Fruit fly (Drosophila melanogaster) whole organism: ENCODE measurements around the gene Rab8.
A peak's percentile ranks its signal among the peaks of the same experiment; 100 is the strongest.

Experiments used
- CG8478 ChIP-seq: fragments of >200 bp; optimal IDR thresholded peaks from 2 replicates; lab custom pipeline; 2018; ENCODE audit warnings: inconsistent platforms
- Dll ChIP-seq: fragments of >200 bp; optimal IDR thresholded peaks from 2 replicates; lab custom pipeline; 2017
- EcR ChIP-seq, 2 experiments: fragments of >200 bp; optimal IDR thresholded peaks; 2 replicates each; lab custom pipeline; 2017; ENCODE audit warnings: missing biosample characterization in 2 of 2, missing genetic modification characterization in 2 of 2, missing genetic modification reagents in 2 of 2
- pan ChIP-seq: fragments of >200 bp; optimal IDR thresholded peaks from 2 replicates; lab custom pipeline; 2017
- psq ChIP-seq: fragments of >200 bp; optimal IDR thresholded peaks from 2 replicates; lab custom pipeline; 2017
- usp ChIP-seq: fragments of >200 bp; optimal IDR thresholded peaks from 2 replicates; lab custom pipeline; 2017; ENCODE audit warnings: missing biosample characterization, missing genetic modification characterization, mixed read lengths

The Rab8 gene

DNA sequence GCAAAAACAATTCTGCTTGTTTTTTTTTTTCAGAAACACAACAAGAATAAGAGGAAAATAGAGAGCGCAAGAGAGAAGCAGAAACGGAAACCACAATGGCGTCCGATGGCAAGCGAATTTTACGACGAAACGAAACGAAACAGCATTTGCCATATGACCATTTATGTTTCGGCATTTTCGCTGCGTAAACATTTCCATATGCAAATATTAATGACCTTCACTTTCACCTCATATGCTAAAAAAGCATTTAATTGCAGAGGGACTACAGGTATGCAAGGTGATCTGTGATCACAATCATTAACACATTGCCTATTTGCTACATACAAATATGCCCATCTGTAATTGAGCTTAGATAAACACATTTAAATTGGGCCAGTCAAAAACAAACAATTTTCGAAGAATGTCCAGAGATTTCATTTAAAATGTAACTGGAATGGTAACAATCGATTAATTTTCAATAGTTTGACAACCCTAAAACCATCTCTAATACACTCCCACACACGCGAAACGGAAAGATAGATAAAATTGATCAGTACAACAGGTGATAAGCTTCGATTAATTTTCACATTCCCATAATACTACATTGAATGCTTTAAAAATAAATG is 35.4 kb upstream of the Rab8 start:
- TF ChIP-seq EcR (GFP tag; optimal IDR thresholded peaks at IDR 0.05; lab: Kevin White, UChicago) (no peak), psq (lab: Kevin White, UChicago) (no peak), usp (no peak), Dll (lab: Kevin White, UChicago) (no peak), CG8478 (lab: Kevin White, UChicago) (no peak), pan (lab: Kevin White, UChicago) (no peak)

DNA sequence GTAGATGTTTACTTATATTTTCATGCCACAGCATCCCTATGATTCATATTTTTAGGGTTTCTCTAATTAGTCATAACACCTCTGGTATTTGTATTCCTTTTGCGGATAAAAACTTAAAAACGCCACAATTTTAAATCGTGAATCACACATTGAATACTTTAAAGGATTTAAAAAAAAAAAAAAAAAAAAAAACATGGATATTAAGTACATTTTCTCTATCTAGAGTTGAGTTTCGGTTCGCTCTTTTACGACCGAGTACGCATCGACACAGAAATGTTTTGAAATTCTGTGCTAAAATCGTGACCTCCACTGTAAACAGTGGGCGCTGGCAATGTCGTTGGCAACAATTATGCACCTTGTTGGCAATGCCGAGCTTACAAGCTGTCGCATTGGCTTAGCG is 34.5 kb upstream of the Rab8 start:
- TF ChIP-seq psq (lab: Kevin White, UChicago) (no peak), pan (lab: Kevin White, UChicago) (no peak), CG8478 (lab: Kevin White, UChicago) (no peak), EcR (GFP tag; optimal IDR thresholded peaks at IDR 0.05; lab: Kevin White, UChicago) (no peak), usp (no peak), Dll (lab: Kevin White, UChicago) (no peak)

DNA sequence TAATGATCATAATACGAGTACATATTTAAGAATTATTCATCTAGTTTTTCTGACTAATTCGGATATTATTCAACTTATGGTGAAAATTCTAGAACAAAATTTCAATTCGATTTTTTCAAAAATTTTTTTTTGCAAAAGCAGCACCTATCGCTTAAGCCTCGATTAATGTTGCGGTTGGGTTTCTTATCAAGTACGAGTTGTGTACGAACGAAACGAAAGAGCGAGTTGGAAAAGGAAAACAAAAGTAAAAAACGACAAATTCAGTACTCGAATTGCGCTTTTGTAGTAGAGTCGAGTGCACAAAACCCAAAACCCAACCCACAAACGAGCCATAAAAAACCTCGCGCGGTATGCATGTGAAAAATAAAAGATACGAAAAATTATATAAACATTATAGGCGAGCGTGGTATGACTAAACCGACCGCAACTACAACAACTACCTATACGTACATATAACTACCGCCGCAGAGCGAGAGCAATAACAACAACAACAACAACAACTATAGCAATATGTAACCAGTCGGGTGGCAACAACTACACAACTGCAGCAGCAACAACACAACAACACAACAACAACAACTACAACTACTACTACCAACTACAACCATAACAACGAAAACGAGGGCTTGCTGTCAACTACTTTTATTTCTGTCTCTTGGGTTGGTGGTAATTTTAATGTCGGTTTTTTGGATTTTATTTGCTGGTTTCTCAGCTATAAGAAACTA is 33.7 kb upstream of the Rab8 start:
- TF ChIP-seq CG8478 (lab: Kevin White, UChicago), result no peak
- TF ChIP-seq EcR (GFP tag; optimal IDR thresholded peaks at IDR 0.05; lab: Kevin White, UChicago), result no peak
- no peak for TF ChIP-seq pan (lab: Kevin White, UChicago)
- TF ChIP-seq Dll (lab: Kevin White, UChicago), result no peak
- no peak for TF ChIP-seq usp
- no peak for TF ChIP-seq psq (lab: Kevin White, UChicago)

DNA sequence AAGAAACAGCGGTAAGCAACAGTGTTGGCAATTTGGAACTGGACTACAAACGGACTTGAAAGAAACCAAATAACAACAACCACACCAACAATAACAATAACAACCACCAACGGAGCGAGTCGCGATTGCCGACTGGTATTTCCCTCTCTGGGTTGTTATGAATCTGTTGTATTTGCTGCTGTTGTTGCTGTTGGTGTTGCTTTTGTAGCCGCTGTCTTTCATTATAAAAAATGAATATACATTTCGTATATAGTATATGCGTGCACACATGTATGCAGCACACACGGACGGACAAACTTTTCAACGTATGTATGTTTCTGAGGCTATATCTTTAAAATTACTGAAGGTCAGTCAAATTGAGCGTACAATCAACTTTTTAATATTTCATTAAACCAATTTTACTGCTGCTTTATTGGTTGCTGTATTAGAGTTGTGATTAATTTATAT is 32.5 kb upstream of the Rab8 start:
- TF ChIP-seq psq (lab: Kevin White, UChicago) (no peak), CG8478 (lab: Kevin White, UChicago) (no peak), usp (no peak), Dll (lab: Kevin White, UChicago) (no peak), EcR (GFP tag; optimal IDR thresholded peaks at IDR 0.05; lab: Kevin White, UChicago) (no peak)

DNA sequence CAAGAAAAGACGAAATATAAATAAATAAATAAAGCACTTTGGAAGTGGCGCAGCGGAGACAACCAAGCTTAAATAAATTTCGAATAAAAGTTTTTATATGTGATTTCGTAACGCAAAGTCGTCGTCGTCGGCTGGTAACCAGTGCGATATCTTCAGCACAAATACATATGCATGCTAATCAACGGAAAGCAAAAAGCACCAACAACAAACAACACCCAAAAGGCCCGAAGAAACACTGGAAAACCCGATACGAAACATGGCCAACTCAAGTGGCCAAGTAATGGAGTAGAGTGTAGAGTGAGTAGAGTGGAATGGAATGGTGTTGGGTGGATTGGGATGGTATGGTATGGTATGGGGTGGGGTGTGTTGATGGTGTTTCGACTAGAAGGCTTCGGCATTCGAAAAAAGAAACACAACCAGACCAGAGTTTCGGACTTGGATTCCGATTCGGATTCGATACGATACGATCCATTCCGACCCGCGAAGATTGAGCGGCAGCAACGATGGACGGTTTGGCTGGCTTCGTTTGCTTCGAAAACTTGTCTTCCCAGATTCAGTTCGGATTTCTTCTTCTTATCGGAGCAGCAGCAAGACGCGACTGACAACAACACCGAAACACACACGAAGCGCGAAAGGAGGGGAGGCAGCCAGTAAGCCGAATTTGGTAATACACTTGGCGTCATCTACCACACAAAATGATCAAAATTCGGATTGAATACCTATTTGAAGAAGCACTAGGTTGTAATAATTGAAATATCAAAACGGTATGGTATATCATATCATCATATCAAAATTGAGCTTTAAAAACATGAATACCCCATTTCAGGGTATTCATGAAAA is 31.9 kb upstream of the Rab8 start:
- TF ChIP-seq EcR (GFP tag; optimal IDR thresholded peaks at IDR 0.05; lab: Kevin White, UChicago) (no peak), Dll (lab: Kevin White, UChicago) (no peak), CG8478 (lab: Kevin White, UChicago) (no peak), psq (lab: Kevin White, UChicago) (no peak), pan (lab: Kevin White, UChicago) (no peak), usp (no peak)

DNA sequence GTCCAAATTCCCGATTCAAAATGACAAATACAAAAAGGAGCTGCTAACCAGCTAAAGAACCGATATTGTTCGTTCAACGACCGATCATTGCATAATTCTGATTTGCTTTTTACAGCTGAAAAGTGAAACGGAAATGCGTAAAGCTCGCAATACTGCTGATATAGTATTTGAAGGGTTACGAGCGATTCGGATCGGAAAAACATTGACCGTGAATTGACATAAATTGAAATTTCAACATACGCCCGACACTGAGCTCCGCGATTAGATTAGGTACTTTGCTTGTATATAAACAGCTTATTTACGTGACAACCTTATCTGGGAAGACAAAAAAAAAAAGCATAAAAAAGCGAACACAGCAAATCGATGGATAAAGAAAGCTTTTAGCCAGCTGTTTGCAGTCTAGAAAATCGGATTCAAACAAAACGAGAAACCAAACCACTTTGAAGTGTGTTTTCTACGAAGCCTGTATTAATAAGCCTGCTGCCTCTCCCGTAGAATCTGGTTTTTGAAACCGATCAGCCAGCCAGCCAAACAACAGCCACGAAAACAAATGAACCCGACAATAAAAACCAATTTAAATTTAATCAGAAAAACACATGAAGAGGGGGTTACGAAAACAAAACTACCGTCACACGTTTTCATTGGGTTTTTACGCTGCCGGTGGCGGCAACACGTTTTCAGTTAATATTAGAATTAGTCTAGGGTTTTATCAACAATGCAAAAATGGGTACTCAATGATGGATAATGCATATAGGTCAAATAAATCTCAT is 30.8 kb upstream of the Rab8 start:
- TF ChIP-seq Dll (lab: Kevin White, UChicago) (no peak), CG8478 (lab: Kevin White, UChicago) (no peak), EcR (GFP tag; optimal IDR thresholded peaks at IDR 0.05; lab: Kevin White, UChicago) (no peak), usp (no peak), psq (lab: Kevin White, UChicago) (no peak), pan (lab: Kevin White, UChicago) (no peak)

DNA sequence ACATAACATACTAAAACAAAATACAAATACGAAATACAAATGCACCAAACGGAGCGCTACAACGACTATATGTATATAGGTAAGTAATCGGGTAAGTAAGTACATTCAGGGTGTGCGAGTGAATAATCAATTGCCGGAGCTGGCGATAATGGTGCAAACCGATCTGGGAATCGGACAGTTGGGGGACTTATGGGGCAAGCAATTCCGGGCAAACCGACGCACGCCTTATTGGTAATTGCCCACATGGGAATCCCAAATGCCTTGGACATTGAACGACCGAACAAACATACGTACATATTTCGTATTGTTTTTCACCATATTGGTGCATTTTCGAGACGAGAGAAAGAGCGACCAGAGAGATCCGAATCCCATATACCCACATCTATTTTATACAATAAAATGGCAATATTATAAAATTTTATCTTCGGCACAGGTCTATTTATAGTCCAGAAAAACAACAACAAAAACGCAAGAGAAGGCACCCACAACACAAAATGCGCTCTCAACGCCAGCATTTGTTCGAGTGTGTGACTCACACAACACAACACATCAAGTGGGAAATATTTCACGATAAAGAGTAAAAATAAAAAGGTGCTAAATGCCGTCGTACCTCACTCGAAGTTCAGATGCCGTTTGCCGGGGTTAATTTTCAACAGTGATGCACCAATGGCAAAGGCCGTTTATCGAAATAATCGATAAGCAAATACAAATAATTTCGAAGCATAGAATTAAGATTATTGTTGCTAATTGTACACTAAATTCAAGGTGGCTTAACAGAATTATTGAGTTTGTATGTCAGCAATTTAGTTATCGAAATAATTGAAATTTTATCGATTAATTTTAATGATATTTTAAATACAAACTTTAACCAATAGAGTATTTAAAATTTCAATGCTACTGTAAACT is 29.6 kb upstream of the Rab8 start:
- TF ChIP-seq CG8478 (lab: Kevin White, UChicago) (no peak), pan (lab: Kevin White, UChicago) (no peak), psq (lab: Kevin White, UChicago) (no peak), usp (no peak), Dll (lab: Kevin White, UChicago) (no peak), EcR (GFP tag; optimal IDR thresholded peaks at IDR 0.05; lab: Kevin White, UChicago) (no peak)

DNA sequence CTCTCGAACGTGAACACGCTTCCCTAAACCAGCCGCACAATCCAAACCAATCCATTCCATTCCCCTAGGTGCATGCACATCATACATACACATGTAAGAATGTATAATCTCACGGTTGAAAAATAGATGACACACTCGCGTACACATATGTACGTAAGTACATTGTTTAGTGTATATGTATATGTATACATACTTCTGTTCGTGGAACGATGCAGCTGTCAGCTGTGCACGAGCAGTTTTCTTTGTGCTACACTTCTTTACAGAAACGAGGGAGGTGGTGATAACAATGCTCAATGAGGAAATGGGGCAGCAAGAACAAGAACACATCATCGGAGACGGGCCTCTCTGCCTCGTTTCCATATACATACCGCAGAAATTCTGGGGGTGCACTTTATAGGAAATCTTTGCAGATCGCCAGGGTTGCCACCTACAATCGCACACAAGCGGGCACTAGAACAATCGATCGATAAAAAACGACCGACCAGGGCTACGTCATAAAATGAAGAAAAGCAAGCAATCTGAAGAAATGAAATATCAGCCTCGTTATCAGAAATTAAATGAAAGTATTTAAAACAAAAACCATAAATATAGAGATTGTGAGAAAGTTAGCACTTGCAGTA is 28.5 kb upstream of the Rab8 start:
- TF ChIP-seq EcR (GFP tag; optimal IDR thresholded peaks at IDR 0.05; lab: Kevin White, UChicago) (no peak), usp (no peak), Dll (lab: Kevin White, UChicago) (no peak), pan (lab: Kevin White, UChicago) (no peak), psq (lab: Kevin White, UChicago) (no peak), CG8478 (lab: Kevin White, UChicago) (no peak)

DNA sequence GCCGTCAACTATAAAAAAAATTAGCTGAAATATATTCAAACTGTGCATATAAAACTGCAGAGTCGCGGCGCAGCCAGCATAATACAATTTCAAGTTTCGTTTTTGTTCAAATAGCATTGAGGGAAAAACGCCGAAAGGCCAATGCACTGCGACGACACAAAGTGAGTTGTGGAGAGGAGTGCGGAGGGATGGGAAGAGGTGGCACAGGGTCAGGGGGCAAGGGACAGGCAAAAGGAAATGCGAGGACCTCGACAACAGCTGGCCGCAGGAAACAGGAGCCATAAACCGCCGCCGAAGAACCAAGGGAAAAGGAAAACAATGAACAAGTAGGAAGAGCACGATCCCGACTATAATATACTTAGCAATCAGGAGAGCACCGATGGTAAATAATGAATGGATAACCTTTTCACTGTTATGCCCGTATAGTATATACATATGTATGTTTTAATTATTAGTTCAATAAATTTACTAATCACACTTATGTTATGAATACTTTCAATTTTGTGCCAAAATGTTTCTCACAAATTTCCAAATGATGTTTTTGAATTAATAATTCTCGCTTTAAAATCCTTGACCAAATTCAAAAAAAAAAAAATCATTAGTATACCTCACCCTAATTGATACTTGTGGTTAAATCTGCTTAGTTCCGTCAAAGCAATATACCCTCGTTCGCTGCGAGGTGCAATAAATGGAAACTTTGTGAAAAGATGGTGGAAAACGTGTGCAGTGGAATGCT is 27.8 kb upstream of the Rab8 start:
- TF ChIP-seq CG8478 (lab: Kevin White, UChicago), result no peak
- TF ChIP-seq psq (lab: Kevin White, UChicago), result no peak
- TF ChIP-seq usp, result no peak
- peak; percentile 56 for TF ChIP-seq pan (lab: Kevin White, UChicago)
- TF ChIP-seq EcR (GFP tag; optimal IDR thresholded peaks at IDR 0.05; lab: Kevin White, UChicago), result no peak
- TF ChIP-seq Dll (lab: Kevin White, UChicago), result no peak
